Worm (Caenorhabditis elegans) whole organism, late embryonic: ENCODE data around the gene gln-3.
A peak's percentile ranks its signal among the peaks of the same experiment; 100 is the strongest.

ENCODE experiments used
- C08G9.2 ChIP-seq: sonication (generic microtip); optimal IDR thresholded peaks from 2 replicates; lab custom pipeline; 2016; ENCODE audit warnings: mild to moderate bottlenecking, missing genetic modification characterization, moderate library complexity, missing compliant biosample characterization
- T23F11.4 ChIP-seq: fragments of 200-800 bp; sonication (Bioruptor generic); optimal IDR thresholded peaks from 2 replicates; lab custom pipeline; 2018; ENCODE audit warnings: mild to moderate bottlenecking, missing genetic modification characterization, missing compliant biosample characterization
- Y22D7AL.16 ChIP-seq: sonication (generic microtip); optimal IDR thresholded peaks from 2 replicates; lab custom pipeline; 2016; ENCODE audit warnings: missing genetic modification characterization, missing compliant biosample characterization
- ahr-1 ChIP-seq: sonication (generic microtip); optimal IDR thresholded peaks from 2 replicates; lab custom pipeline; 2016; ENCODE audit warnings: missing genetic modification characterization, missing compliant biosample characterization
- ama-1 ChIP-seq: fragments of 150-350 bp; optimal IDR thresholded peaks from 2 replicates; lab custom pipeline; 2014
- ceh-14 ChIP-seq: sonication (generic microtip); optimal IDR thresholded peaks from 2 replicates; lab custom pipeline; 2016; ENCODE audit warnings: missing genotype, missing genetic modification characterization, missing compliant biosample characterization
- ceh-18 ChIP-seq: sonication (generic microtip); optimal IDR thresholded peaks from 2 replicates; lab custom pipeline; 2016; ENCODE audit warnings: missing genetic modification characterization, missing compliant biosample characterization
- ceh-19 ChIP-seq: fragments of 200-800 bp; sonication (Bioruptor generic); optimal IDR thresholded peaks from 2 replicates; lab custom pipeline; 2018; ENCODE audit warnings: mild to moderate bottlenecking, missing genetic modification characterization, missing compliant biosample characterization
- ceh-2 ChIP-seq: sonication (generic microtip); optimal IDR thresholded peaks from 2 replicates; lab custom pipeline; 2016; ENCODE audit warnings: missing genotype, missing genetic modification characterization, missing compliant biosample characterization
- ceh-24 ChIP-seq: sonication (generic microtip); optimal IDR thresholded peaks from 2 replicates; lab custom pipeline; 2016; ENCODE audit warnings: mild to moderate bottlenecking, missing genetic modification characterization, missing compliant biosample characterization
- ceh-31 ChIP-seq: sonication (generic microtip); optimal IDR thresholded peaks from 2 replicates; lab custom pipeline; 2016; ENCODE audit warnings: missing genetic modification characterization, missing compliant biosample characterization
- ceh-45 ChIP-seq: fragments of 200-800 bp; sonication (Bioruptor generic); IDR thresholded peaks from 2 replicates; pipeline ENCODE4 v1.3.6; 2022; ENCODE audit warnings: missing genetic modification reagents, missing genetic modification characterization, missing compliant biosample characterization
- ceh-48 ChIP-seq: sonication (generic microtip); optimal IDR thresholded peaks from 2 replicates; lab custom pipeline; 2016; ENCODE audit warnings: missing genetic modification characterization, inconsistent platforms, missing compliant biosample characterization
- ceh-6 ChIP-seq: fragments of 200-800 bp; sonication (Bioruptor generic); optimal IDR thresholded peaks from 2 replicates; lab custom pipeline; 2018; ENCODE audit warnings: mild to moderate bottlenecking, missing genetic modification characterization, missing compliant biosample characterization
- ceh-9 ChIP-seq: sonication (generic microtip); optimal IDR thresholded peaks from 2 replicates; lab custom pipeline; 2016; ENCODE audit warnings: mild to moderate bottlenecking, missing genetic modification characterization, inconsistent platforms, missing compliant biosample characterization
- dve-1 ChIP-seq: sonication (generic microtip); optimal IDR thresholded peaks from 2 replicates; lab custom pipeline; 2017; ENCODE audit warnings: antibody characterized with exemption, mild to moderate bottlenecking, missing genetic modification characterization, missing compliant biosample characterization
- elt-2 ChIP-seq: sonication (generic microtip); optimal IDR thresholded peaks from 2 replicates; lab custom pipeline; 2016; ENCODE audit warnings: missing genetic modification reagents, missing genetic modification characterization, missing compliant biosample characterization
- elt-4 ChIP-seq: sonication (generic microtip); optimal IDR thresholded peaks from 2 replicates; lab custom pipeline; 2016; ENCODE audit warnings: missing genetic modification characterization, missing compliant biosample characterization
- ets-4 ChIP-seq: sonication (generic microtip); optimal IDR thresholded peaks from 2 replicates; lab custom pipeline; 2016; ENCODE audit warnings: missing genetic modification characterization, missing compliant biosample characterization
- eyg-1 ChIP-seq: sonication (generic microtip); optimal IDR thresholded peaks from 2 replicates; lab custom pipeline; 2016; ENCODE audit warnings: missing genotype, missing genetic modification characterization, missing compliant biosample characterization
- fkh-10 ChIP-seq: fragments of 150-350 bp; optimal IDR thresholded peaks from 2 replicates; lab custom pipeline; 2014; ENCODE audit warnings: missing biosample characterization, missing genetic modification reagents, missing genetic modification characterization
- fkh-6 ChIP-seq: sonication (generic microtip); optimal IDR thresholded peaks from 2 replicates; lab custom pipeline; 2016; ENCODE audit warnings: missing genetic modification characterization, missing compliant biosample characterization
- hlh-13 ChIP-seq: fragments of 200-800 bp; sonication (Bioruptor generic); optimal IDR thresholded peaks from 2 replicates; lab custom pipeline; 2018; ENCODE audit warnings: mild to moderate bottlenecking, missing genetic modification characterization, missing compliant biosample characterization
- hlh-30 ChIP-seq: sonication (generic microtip); optimal IDR thresholded peaks from 2 replicates; lab custom pipeline; 2017; ENCODE audit warnings: antibody characterized with exemption, missing genetic modification characterization, missing compliant biosample characterization; ENCODE audit not compliant: insufficient read depth
- hlh-6 ChIP-seq: sonication (generic microtip); optimal IDR thresholded peaks from 2 replicates; lab custom pipeline; 2016; ENCODE audit warnings: missing genotype, missing genetic modification characterization, missing compliant biosample characterization
- hlh-8 ChIP-seq: sonication (generic microtip); optimal IDR thresholded peaks from 2 replicates; lab custom pipeline; 2016; ENCODE audit warnings: missing genotype, missing genetic modification characterization, missing compliant biosample characterization
- mec-3 ChIP-seq: sonication (generic microtip); optimal IDR thresholded peaks from 2 replicates; lab custom pipeline; 2016; ENCODE audit warnings: borderline replicate concordance, missing genetic modification characterization, missing compliant biosample characterization
- nfya-1 ChIP-seq: sonication (generic microtip); optimal IDR thresholded peaks from 2 replicates; lab custom pipeline; 2017; ENCODE audit warnings: missing genetic modification characterization, mild to moderate bottlenecking, missing compliant biosample characterization, antibody characterized with exemption, moderate library complexity
- npax-4 ChIP-seq: sonication (generic microtip); optimal IDR thresholded peaks from 2 replicates; lab custom pipeline; 2016; ENCODE audit warnings: missing genetic modification characterization, missing compliant biosample characterization
- odd-2 ChIP-seq: sonication (generic microtip); optimal IDR thresholded peaks from 2 replicates; lab custom pipeline; 2017; ENCODE audit warnings: antibody characterized with exemption, mild to moderate bottlenecking, missing genetic modification characterization, missing compliant biosample characterization
- pag-3 ChIP-seq: sonication (generic microtip); optimal IDR thresholded peaks from 2 replicates; lab custom pipeline; 2016; ENCODE audit warnings: missing compliant biosample characterization, missing genetic modification characterization, borderline replicate concordance
- pat-9 ChIP-seq: fragments of 200-800 bp; sonication (Bioruptor generic); optimal IDR thresholded peaks from 2 replicates; lab custom pipeline; 2018; ENCODE audit warnings: mild to moderate bottlenecking, missing genetic modification characterization, moderate library complexity, missing compliant biosample characterization
- pax-1 ChIP-seq: fragments of 150-350 bp; optimal IDR thresholded peaks from 2 replicates; lab custom pipeline; 2014; ENCODE audit warnings: missing biosample characterization, missing genetic modification characterization
- pha-2 ChIP-seq: sonication (generic microtip); optimal IDR thresholded peaks from 2 replicates; lab custom pipeline; 2017; ENCODE audit warnings: mild to moderate bottlenecking, missing genetic modification characterization, missing compliant biosample characterization
- pha-4 ChIP-seq: fragments of 150-350 bp; optimal IDR thresholded peaks from 2 replicates; lab custom pipeline; 2018; ENCODE audit warnings: missing biosample characterization, missing genetic modification reagents, missing genetic modification characterization
- pqm-1 ChIP-seq: sonication (generic microtip); optimal IDR thresholded peaks from 2 replicates; lab custom pipeline; 2016; ENCODE audit warnings: missing genetic modification characterization, missing compliant biosample characterization
- ref-2 ChIP-seq: sonication (generic microtip); optimal IDR thresholded peaks from 2 replicates; lab custom pipeline; 2016; ENCODE audit warnings: missing genetic modification characterization, missing compliant biosample characterization
- rnt-1 ChIP-seq: sonication (generic microtip); optimal IDR thresholded peaks from 2 replicates; lab custom pipeline; 2016; ENCODE audit warnings: missing genetic modification characterization, missing compliant biosample characterization
- sdc-2 ChIP-seq: sonication (generic microtip); optimal IDR thresholded peaks from 2 replicates; lab custom pipeline; 2016; ENCODE audit warnings: missing genotype, missing genetic modification characterization, missing compliant biosample characterization
- sox-2 ChIP-seq: fragments of 200-800 bp; sonication (Bioruptor generic); IDR thresholded peaks from 2 replicates; pipeline ENCODE4 v1.3.6; 2022; ENCODE audit warnings: missing genetic modification reagents, missing genetic modification characterization, missing compliant biosample characterization
- tbx-2 ChIP-seq: sonication (generic microtip); optimal IDR thresholded peaks from 2 replicates; lab custom pipeline; 2016; ENCODE audit warnings: missing genetic modification characterization, missing compliant biosample characterization
- tbx-7 ChIP-seq: sonication (generic microtip); optimal IDR thresholded peaks from 2 replicates; lab custom pipeline; 2016; ENCODE audit warnings: missing genotype, missing genetic modification characterization, missing compliant biosample characterization
- unc-3 ChIP-seq, 2 experiments: fragments of 200-800 bp in 1 of 2; sonication (Bioruptor generic) in 1 of 2; sonication (generic microtip) in 1 of 2; conservative IDR thresholded peaks in 1 of 2; optimal IDR thresholded peaks in 1 of 2; 2 replicates each; pipeline versions ENCODE4 v1.3.6 to Lab custom; 2016 to 2022; ENCODE audit warnings: missing compliant biosample characterization in 2 of 2, missing genetic modification characterization in 2 of 2, missing genetic modification reagents in 1 of 2
- unc-42 ChIP-seq: sonication (generic microtip); optimal IDR thresholded peaks from 2 replicates; lab custom pipeline; 2016; ENCODE audit warnings: missing genotype, missing genetic modification characterization, missing compliant biosample characterization
- unc-86 ChIP-seq: sonication (generic microtip); optimal IDR thresholded peaks from 2 replicates; lab custom pipeline; 2016; ENCODE audit warnings: missing genetic modification characterization, missing compliant biosample characterization
- ztf-16 ChIP-seq: sonication (generic microtip); optimal IDR thresholded peaks from 2 replicates; lab custom pipeline; 2017; ENCODE audit warnings: missing genetic modification characterization, missing compliant biosample characterization

Gene gln-3

ce11 chrIV:16172786-16173371, 2.4 kb upstream of the gln-3 start:
- TF ChIP-seq dve-1 (tag; lab: Kevin White, UChicago) = peak; percentile 95
- no peak for TF ChIP-seq fkh-10 (GFP tag; lab: Kevin White, UChicago)
- TF ChIP-seq Y22D7AL.16 (tag; lab: Kevin White, UChicago) = no peak

ce11 chrIV:16171326-16171725, 848 bp upstream of the gln-3 start:
- TF ChIP-seq ama-1 (no peak), ceh-6 (no peak), unc-3 (GFP tag; conservative IDR thresholded peaks at IDR 0.05; lab: Robert Waterston, UW) (no peak), unc-3 (tag; optimal IDR thresholded peaks at IDR 0.05; lab: Kevin White, UChicago) (no peak), pax-1 (tag; lab: Kevin White, UChicago) (no peak), hlh-6 (tag; lab: Kevin White, UChicago) (no peak), ceh-14 (tag; lab: Kevin White, UChicago) (no peak), sox-2 (GFP tag; lab: Robert Waterston, UW) (no peak), tbx-2 (no peak), pha-4 (tag; lab: Kevin White, UChicago) (no peak), ref-2 (tag; lab: Kevin White, UChicago) (no peak), dve-1 (tag; lab: Kevin White, UChicago) (no peak), ceh-2 (tag; lab: Kevin White, UChicago) (no peak)

DNA sequence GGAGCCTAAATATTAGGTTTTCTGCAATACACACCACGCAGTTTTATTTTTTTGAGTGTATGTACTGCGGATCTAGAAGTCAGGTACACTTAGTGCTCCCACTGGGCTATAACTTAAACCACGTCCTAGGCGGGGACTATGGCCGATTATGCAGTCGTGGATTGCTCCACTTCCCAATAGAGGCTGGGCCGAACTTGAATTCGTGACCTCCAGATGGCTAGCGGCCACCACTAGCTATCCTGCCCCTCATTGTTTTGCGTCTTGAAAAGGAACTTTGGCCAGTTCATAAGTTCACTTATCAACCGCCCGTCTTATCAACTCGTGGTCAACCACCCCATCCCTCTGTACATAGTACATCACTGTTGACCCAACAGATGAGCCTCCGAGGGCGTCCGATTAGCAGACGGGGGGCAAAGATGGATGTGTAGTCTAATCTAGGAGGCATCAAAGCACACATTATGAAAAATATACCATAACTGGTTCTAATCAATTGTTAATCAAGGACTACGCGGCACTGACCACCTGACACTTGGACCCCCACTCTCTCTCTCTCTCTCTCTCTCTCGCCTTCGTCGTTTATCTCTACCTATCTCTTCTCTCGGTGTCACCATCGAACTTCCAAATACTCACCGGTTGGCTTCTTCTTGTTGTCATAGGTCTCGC, 904 bp downstream of the gln-3 start:
- TF ChIP-seq pag-3 (tag; lab: Kevin White, UChicago) (no peak), tbx-2 (peak; percentile 25), unc-86 (tag; lab: Kevin White, UChicago) (no peak), mec-3 (tag; lab: Kevin White, UChicago) (no peak), ztf-16 (tag; lab: Kevin White, UChicago) (no peak), pat-9 (tag; lab: Kevin White, UChicago) (no peak), hlh-13 (GFP tag; lab: Kevin White, UChicago) (no peak), ceh-48 (tag; lab: Kevin White, UChicago) (no peak), elt-2 (peak; percentile 57), ceh-18 (tag; lab: Kevin White, UChicago) (peak; percentile 3), ceh-24 (no peak), tbx-7 (tag; lab: Kevin White, UChicago) (no peak), fkh-6 (tag; lab: Kevin White, UChicago) (no peak), pha-2 (tag; lab: Kevin White, UChicago) (peak; percentile 27), hlh-8 (tag; lab: Kevin White, UChicago) (no peak), ceh-14 (tag; lab: Kevin White, UChicago) (no peak), nfya-1 (tag; lab: Kevin White, UChicago) (no peak), Y22D7AL.16 (tag; lab: Kevin White, UChicago) (no peak), hlh-30 (tag; lab: Kevin White, UChicago) (peak; percentile 29), eyg-1 (tag; lab: Kevin White, UChicago) (no peak), unc-42 (tag; lab: Kevin White, UChicago) (no peak), ceh-19 (GFP tag; lab: Kevin White, UChicago) (no peak), C08G9.2 (tag; lab: Kevin White, UChicago) (peak; percentile 4), ceh-31 (tag; lab: Kevin White, UChicago) (no peak), pqm-1 (no peak), ceh-45 (GFP tag; lab: Robert Waterston, UW) (0 out of 2 replicates have a peak, but pooled peaks have one; percentile 44), sdc-2 (tag; lab: Kevin White, UChicago) (no peak), elt-4 (tag; lab: Kevin White, UChicago) (no peak), ceh-9 (tag; lab: Kevin White, UChicago) (no peak), T23F11.4 (GFP tag; lab: Kevin White, UChicago) (no peak), npax-4 (tag; lab: Kevin White, UChicago) (no peak), pax-1 (tag; lab: Kevin White, UChicago) (peak; percentile 32), sox-2 (GFP tag; lab: Robert Waterston, UW) (no peak), ahr-1 (no peak), ets-4 (tag; lab: Kevin White, UChicago) (no peak), ceh-2 (tag; lab: Kevin White, UChicago) (no peak), rnt-1 (no peak), odd-2 (no peak)
